Fruit fly (Drosophila melanogaster): ENCODE data around the gene CG46462.

CG46462 gene

DNA sequence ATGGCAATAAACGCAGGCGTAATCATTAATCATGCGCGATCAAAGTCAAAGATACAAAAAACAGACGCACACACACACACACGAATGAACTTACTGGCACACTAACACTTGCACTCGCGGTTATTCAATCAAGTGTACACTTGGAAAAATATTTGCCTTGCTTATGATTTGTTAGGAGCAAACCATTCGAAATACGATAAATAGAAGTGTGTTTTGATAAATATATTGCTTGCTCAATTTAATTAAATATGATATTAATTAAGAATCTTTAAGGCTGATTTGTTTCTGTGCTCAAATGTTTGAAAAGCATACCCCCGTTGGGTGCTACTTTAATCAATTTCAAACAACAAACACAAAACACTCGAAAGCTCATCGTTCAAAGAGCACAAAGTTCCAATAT, 14.0 kb downstream of the CG46462 start:
- TF ChIP-seq Sin3A (optimal IDR thresholded peaks at IDR 0.05) = no peak
- TF ChIP-seq insv (optimal IDR thresholded peaks at IDR 0.05) = no peak
- TF ChIP-seq h (optimal IDR thresholded peaks at IDR 0.05) = no peak
- no peak for TF ChIP-seq ttk (optimal IDR thresholded peaks at IDR 0.05)

dm6 chr3L:19951035-19951434, 19.5 kb downstream of the CG46462 start, which contains the start of gene CG32219:
Gene CG32219 (minus strand): TSS chr3L:19951135.
- TF ChIP-seq ttk (optimal IDR thresholded peaks at IDR 0.05) = no peak
- no peak for TF ChIP-seq Myc (optimal IDR thresholded peaks at IDR 0.05)
- no peak for TF ChIP-seq psq (optimal IDR thresholded peaks at IDR 0.05)
- TF ChIP-seq Sin3A (optimal IDR thresholded peaks at IDR 0.05) = no peak
- TF ChIP-seq h (optimal IDR thresholded peaks at IDR 0.05) = no peak

DNA sequence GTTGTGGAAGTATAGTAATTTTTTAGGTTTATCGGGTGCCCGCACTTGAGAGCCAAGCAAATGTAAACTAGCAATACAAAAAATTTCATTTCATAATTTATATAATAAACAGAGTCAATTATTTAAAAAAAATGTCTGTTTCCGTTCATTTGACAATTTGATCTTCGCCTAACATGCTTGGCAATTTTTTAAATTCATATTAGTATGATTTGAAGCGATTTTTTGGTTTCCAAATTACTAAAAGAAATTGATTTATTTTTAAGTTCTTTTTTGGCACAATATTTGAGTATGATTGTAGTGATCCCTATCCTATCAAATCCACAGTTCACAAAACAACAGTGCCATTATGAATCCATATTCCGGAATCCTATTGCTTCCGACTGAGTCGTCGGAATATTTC, 20.4 kb downstream of the CG46462 start, which contains the start of gene CG34258:
Gene CG34258, minus strand, starts transcription at position 101 of the 400 bp plus-strand sequence.
- TF ChIP-seq insv (optimal IDR thresholded peaks at IDR 0.05) = no peak
- TF ChIP-seq h (optimal IDR thresholded peaks at IDR 0.05) = no peak
- no peak for TF ChIP-seq Myc (optimal IDR thresholded peaks at IDR 0.05)
- TF ChIP-seq Sin3A (optimal IDR thresholded peaks at IDR 0.05) = no peak
- TF ChIP-seq psq (optimal IDR thresholded peaks at IDR 0.05) = no peak
- no peak for TF ChIP-seq ttk (optimal IDR thresholded peaks at IDR 0.05)

DNA sequence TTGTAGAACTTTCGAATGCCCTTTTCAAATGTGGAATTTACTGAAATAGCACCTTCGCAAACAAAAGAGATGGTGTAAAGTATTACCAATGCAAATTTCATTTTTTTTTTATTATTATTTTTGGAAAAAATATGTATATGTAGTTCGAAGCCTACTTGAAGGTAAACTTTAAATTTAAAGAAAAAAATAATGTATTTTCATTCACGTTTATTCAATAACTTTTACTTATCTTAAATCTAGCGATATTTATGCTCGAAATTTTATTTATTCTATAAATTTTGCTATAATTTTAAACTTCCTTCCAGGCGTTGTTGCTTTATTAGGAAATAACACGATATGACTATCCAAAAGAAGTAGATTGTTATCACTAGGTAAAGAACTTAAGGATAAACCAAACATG, 21.2 kb downstream of the CG46462 start, which contains the start of gene CG33710:
Gene CG33710, minus strand, starts transcription at position 101 of the 400 bp plus-strand sequence.
- TF ChIP-seq insv (optimal IDR thresholded peaks at IDR 0.05) (no peak), Sin3A (optimal IDR thresholded peaks at IDR 0.05) (no peak), h (optimal IDR thresholded peaks at IDR 0.05) (no peak), psq (optimal IDR thresholded peaks at IDR 0.05) (no peak), Myc (optimal IDR thresholded peaks at IDR 0.05) (no peak), ttk (optimal IDR thresholded peaks at IDR 0.05) (no peak)

DNA sequence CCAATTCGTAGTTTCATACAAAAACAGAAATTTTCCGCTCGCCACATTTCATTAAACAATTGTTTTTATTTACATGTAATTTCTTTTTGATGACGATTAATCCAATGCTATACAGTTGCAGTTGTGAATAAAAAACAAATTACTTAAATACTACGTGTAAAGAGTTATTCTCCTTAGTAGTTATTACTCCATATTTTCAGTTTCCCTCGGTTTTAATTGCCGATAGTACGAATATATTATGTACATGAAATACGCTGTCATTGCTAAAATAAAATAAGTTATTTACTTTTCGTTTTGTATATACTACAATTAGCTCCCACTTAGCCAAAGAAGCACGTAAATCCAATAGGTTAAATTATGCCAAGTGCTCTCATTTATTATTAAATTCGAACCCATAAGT, 22.1 kb downstream of the CG46462 start, which contains the start of gene CG42655:
Gene CG42655, minus strand, starts transcription at position 101 of the 400 bp plus-strand sequence.
- no peak for TF ChIP-seq psq (optimal IDR thresholded peaks at IDR 0.05)
- TF ChIP-seq Myc (optimal IDR thresholded peaks at IDR 0.05) = no peak
- no peak for TF ChIP-seq h (optimal IDR thresholded peaks at IDR 0.05)
- no peak for TF ChIP-seq ttk (optimal IDR thresholded peaks at IDR 0.05)
- no peak for TF ChIP-seq Sin3A (optimal IDR thresholded peaks at IDR 0.05)
- TF ChIP-seq insv (optimal IDR thresholded peaks at IDR 0.05) = no peak

DNA sequence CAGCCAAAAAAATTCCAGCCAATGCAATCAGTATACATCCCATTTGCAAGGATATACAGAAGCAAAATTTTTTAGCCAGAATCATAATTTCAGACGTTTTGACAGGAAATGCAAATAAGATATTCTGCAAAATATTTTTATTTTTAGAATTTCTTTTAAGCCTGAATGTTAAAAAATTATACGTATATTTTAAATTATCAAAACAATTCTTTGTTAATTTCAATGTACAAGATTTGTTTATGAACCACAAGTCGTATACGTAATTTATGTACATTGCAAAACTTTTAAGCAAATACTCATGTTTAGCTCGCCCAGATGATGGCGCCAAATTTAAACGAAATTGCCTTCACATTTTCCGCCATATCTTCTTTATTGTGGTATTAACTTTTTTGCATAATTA, 22.9 kb downstream of the CG46462 start, which contains the start of gene CG42654:
Gene CG42654, minus strand, starts transcription at position 101 of the 400 bp plus-strand sequence.
- no peak for TF ChIP-seq h (optimal IDR thresholded peaks at IDR 0.05)
- no peak for TF ChIP-seq psq (optimal IDR thresholded peaks at IDR 0.05)
- no peak for TF ChIP-seq insv (optimal IDR thresholded peaks at IDR 0.05)
- no peak for TF ChIP-seq Myc (optimal IDR thresholded peaks at IDR 0.05)
- TF ChIP-seq Sin3A (optimal IDR thresholded peaks at IDR 0.05) = no peak
- TF ChIP-seq ttk (optimal IDR thresholded peaks at IDR 0.05) = no peak

DNA sequence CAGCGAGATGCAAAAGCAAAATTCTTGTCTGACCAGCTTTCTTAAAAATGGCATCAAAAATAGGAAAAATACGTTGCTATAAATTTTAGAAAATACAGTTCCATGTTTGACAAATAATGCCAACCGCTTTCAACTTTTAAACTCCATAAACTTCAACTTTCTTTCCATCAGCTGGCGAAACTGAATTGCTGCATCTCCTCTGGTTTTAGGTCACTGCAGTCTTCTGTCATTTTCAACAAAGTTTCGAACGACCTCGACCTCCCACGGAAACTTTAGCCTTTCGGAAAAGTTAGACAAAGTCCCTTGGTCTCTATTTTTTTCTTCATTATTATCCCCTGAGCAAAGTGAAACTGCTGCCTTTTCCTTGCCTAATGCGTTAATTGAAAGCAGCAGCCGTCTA, 24.2 kb downstream of the CG46462 start, which contains the start of gene CG42263:
Gene CG42263, minus strand, starts transcription at position 101 of the 400 bp plus-strand sequence.
- TF ChIP-seq Sin3A (optimal IDR thresholded peaks at IDR 0.05) (no peak), h (optimal IDR thresholded peaks at IDR 0.05) (no peak), psq (optimal IDR thresholded peaks at IDR 0.05) (no peak), insv (optimal IDR thresholded peaks at IDR 0.05) (no peak), ttk (optimal IDR thresholded peaks at IDR 0.05) (no peak), Myc (optimal IDR thresholded peaks at IDR 0.05) (no peak)

- no peak for TF ChIP-seq Myc (optimal IDR thresholded peaks at IDR 0.05)
- TF ChIP-seq insv (optimal IDR thresholded peaks at IDR 0.05) = no peak
- TF ChIP-seq ttk (optimal IDR thresholded peaks at IDR 0.05) = no peak
- TF ChIP-seq h (optimal IDR thresholded peaks at IDR 0.05) = no peak
- TF ChIP-seq psq (optimal IDR thresholded peaks at IDR 0.05) = no peak
These were observed 30.3 kb downstream of the CG46462 start for dm6 chr3L:19961805-19962204.

DNA sequence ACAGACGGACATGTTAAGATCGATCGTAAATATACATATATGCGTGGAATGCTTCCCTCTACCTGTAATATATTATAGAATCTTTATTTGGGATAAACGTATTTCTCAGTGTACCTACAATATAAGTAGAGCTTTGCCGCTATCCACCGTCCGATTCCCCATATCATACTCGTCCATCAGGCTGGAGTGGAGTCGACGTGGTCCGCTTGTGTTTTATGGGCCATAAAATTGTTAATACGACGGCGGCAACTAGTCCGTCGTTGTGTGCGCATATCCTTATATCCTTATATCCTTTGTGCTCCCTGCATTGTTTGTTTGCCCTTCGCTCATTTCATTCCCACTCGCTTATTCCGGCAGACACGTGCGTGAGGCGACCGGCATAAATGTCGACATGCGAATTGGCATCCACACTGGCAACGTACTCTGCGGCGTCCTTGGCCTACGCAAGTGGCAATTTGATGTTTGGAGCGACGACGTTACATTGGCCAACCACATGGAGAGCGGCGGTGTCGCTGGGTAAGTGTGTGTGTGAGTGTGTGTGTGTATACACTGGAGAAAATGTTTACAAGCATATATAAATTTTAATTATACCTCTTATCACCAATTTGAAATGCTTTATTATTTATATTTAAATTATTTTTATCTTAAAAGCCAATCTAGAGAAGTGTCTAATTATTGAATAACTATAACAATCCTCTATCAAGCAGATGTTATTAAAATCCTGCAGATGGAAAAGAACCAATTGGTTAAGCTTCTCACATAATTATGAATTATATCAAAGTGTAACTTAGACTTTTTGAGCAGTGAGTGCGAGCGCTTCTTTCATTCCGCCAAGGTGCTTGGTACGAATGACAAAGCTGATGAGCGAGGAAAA, 37.5 kb downstream of the CG46462 start:
- TF ChIP-seq h (optimal IDR thresholded peaks at IDR 0.05) = no peak
- no peak for TF ChIP-seq Myc (optimal IDR thresholded peaks at IDR 0.05)

DNA sequence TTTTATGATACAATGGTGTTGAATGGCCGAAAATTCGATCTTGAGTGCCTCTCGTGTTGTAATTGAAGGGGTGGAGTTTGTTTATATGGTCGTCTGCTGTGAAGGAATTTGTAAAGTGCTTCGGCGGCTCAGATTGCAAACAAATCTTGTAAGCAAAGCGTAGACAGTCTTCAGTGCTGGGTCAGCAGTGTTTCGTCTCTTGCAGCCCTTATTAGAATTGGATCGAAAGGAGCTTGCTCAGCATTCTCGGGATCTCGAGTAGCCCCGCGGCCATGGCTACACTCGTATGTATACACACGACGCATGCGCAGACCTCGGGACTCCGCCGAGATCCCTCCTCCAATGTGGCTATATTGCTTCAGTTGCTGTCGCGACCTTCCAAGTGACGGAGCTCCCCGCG, 46.6 kb downstream of the CG46462 start:
- TF ChIP-seq insv (optimal IDR thresholded peaks at IDR 0.05) (no peak), Sin3A (optimal IDR thresholded peaks at IDR 0.05) (no peak), ttk (optimal IDR thresholded peaks at IDR 0.05) (no peak), Myc (optimal IDR thresholded peaks at IDR 0.05) (no peak), h (optimal IDR thresholded peaks at IDR 0.05) (no peak), psq (optimal IDR thresholded peaks at IDR 0.05) (no peak)

DNA sequence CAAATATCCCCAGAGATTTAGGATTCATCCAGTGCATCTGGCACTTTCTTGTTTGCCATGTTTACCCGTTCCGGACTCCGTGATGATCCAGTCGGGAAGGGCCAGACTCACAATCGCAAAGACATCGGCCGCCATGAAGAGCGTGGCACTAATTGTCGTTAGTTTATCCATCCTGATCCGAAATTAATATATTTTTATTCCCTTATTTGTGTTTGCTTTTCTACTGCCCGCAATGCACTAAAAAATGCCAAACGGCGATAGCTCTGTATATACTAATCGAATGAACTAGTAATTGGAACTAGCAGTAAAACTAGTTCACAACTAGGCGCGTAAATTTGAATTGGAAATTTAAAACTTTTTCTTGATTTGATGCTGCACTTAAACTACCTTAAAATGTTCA, 48.1 kb downstream of the CG46462 start, which contains the start of gene CG14182:
Gene CG14182, minus strand, starts transcription at position 221 of the 400 bp plus-strand sequence.
- TF ChIP-seq insv (optimal IDR thresholded peaks at IDR 0.05) (no peak), ttk (optimal IDR thresholded peaks at IDR 0.05) (no peak), psq (optimal IDR thresholded peaks at IDR 0.05) (no peak), h (optimal IDR thresholded peaks at IDR 0.05) (no peak), Myc (optimal IDR thresholded peaks at IDR 0.05) (no peak), Sin3A (optimal IDR thresholded peaks at IDR 0.05) (no peak)

DNA sequence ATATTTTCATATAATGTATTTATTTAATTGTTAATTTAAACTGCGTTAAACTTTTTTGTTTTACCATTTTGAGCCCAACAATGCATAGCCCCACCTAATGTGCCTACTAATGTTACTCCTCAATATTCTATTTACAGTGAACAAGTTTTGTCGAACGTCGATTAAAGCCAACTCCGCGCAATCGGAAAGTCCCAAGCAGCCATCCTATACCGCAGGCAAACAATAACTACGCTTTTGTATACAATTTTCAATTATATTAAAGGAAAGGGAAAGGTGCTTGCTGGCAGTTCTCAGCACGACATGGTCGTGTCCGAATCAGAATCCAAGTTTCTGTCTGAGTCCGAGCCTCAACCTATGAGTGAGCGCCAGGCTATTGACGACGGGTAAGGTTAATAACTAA, 49.9 kb downstream of the CG46462 start, which contains the start of gene CG17732:
Gene CG17732, plus strand, starts transcription at position 301 of the 400 bp plus-strand sequence.
- no peak for TF ChIP-seq Sin3A (optimal IDR thresholded peaks at IDR 0.05)
- TF ChIP-seq insv (optimal IDR thresholded peaks at IDR 0.05) = no peak
- no peak for TF ChIP-seq h (optimal IDR thresholded peaks at IDR 0.05)
- no peak for TF ChIP-seq ttk (optimal IDR thresholded peaks at IDR 0.05)
- no peak for TF ChIP-seq Myc (optimal IDR thresholded peaks at IDR 0.05)
- no peak for TF ChIP-seq psq (optimal IDR thresholded peaks at IDR 0.05)

All from Kc167 (cell line).